Worm (Caenorhabditis elegans) whole organism, L4 larva: ENCODE data around the gene ZK370.4.
A peak's percentile ranks its signal among the peaks of the same experiment; 100 is the strongest.

ENCODE experiments used
- F26F4.8 ChIP-seq: fragments of 200-800 bp; sonication (Bioruptor generic); conservative IDR thresholded peaks from 2 replicates; pipeline ENCODE4 v1.3.6; 2022; ENCODE audit warnings: missing genetic modification characterization, missing compliant biosample characterization
- F37D6.2 ChIP-seq: sonication (generic microtip); optimal IDR thresholded peaks from 2 replicates; lab custom pipeline; 2016; ENCODE audit warnings: mild to moderate bottlenecking, missing genetic modification characterization, missing compliant biosample characterization
- F44E2.7 ChIP-seq: fragments of 200-800 bp; sonication (Bioruptor generic); IDR thresholded peaks from 2 replicates; pipeline ENCODE4 v2.1.2; 2022; ENCODE audit warnings: missing genetic modification characterization, missing compliant biosample characterization
- F49E8.2 ChIP-seq: sonication (generic microtip); optimal IDR thresholded peaks from 2 replicates; lab custom pipeline; 2016; ENCODE audit warnings: missing compliant biosample characterization, mild to moderate bottlenecking, missing genetic modification characterization, borderline replicate concordance
- T20F7.1 ChIP-seq: fragments of 200-800 bp; sonication (Bioruptor generic); optimal IDR thresholded peaks from 2 replicates; lab custom pipeline; 2018; ENCODE audit warnings: mild to moderate bottlenecking, missing genetic modification characterization, missing compliant biosample characterization
- T26A8.4 ChIP-seq: fragments of 200-800 bp; sonication (Bioruptor generic); IDR thresholded peaks from 2 replicates; pipeline ENCODE4 v1.3.6; 2022; ENCODE audit warnings: missing genetic modification characterization, missing compliant biosample characterization
- ZK337.2 ChIP-seq: fragments of 200-800 bp; sonication (Bioruptor generic); IDR thresholded peaks from 2 replicates; pipeline ENCODE4 v1.3.6; 2022; ENCODE audit warnings: missing genetic modification reagents, missing genetic modification characterization, missing compliant biosample characterization
- ZK546.5 ChIP-seq, 2 experiments: sonication (generic microtip); optimal IDR thresholded peaks; 2 replicates each; lab custom pipeline; 2017; ENCODE audit warnings: missing biosample characterization in 2 of 2, missing genetic modification characterization in 2 of 2
- aha-1 ChIP-seq: fragments of 150-350 bp; peaks from one replicate; lab custom pipeline; 2014; ENCODE audit warnings: missing biosample characterization, missing genetic modification characterization
- ama-1 ChIP-seq: fragments of 150-350 bp; optimal IDR thresholded peaks from 2 replicates; lab custom pipeline; 2014; ENCODE audit warnings: inconsistent platforms, mixed read lengths
- ceh-20 ChIP-seq: fragments of 200-800 bp; sonication (Bioruptor generic); IDR thresholded peaks from 2 replicates; pipeline ENCODE4 v1.3.6; 2022; ENCODE audit warnings: missing genetic modification reagents, missing genetic modification characterization, missing compliant biosample characterization
- ceh-44 ChIP-seq: fragments of 200-800 bp; sonication (Bioruptor generic); IDR thresholded peaks from 2 replicates; pipeline ENCODE4 v1.3.6; 2022; ENCODE audit warnings: missing genetic modification reagents, missing genetic modification characterization, missing compliant biosample characterization
- ceh-62 ChIP-seq: sonication (generic microtip); optimal IDR thresholded peaks from 2 replicates; lab custom pipeline; 2017; ENCODE audit warnings: missing biosample characterization, missing genetic modification characterization
- ces-1 ChIP-seq: fragments of 150-350 bp; sonication (generic microtip); optimal IDR thresholded peaks from 4 replicates; lab custom pipeline; 2014; ENCODE audit warnings: missing biosample characterization, missing genetic modification reagents, missing genetic modification characterization
- cey-2 ChIP-seq: sonication (generic microtip); optimal IDR thresholded peaks from 3 replicates; lab custom pipeline; 2017; ENCODE audit warnings: missing genetic modification characterization, mild to moderate bottlenecking, missing compliant biosample characterization, antibody characterized with exemption, borderline replicate concordance; ENCODE audit not compliant: insufficient read depth
- daf-16 ChIP-seq, 3 experiments: sonication (generic microtip); optimal IDR thresholded peaks; 2 replicates each; lab custom pipeline; 2016 to 2017; ENCODE audit warnings: missing genetic modification characterization in 3 of 3, missing genetic modification reagents in 3 of 3, mild to moderate bottlenecking in 2 of 3, missing compliant biosample characterization in 2 of 3, missing biosample characterization in 1 of 3, moderate library complexity in 1 of 3
- dmd-6 ChIP-seq: fragments of 200-800 bp; sonication (Bioruptor generic); IDR thresholded peaks from 2 replicates; pipeline ENCODE4 v1.3.6; 2022; ENCODE audit warnings: missing genetic modification reagents, missing genetic modification characterization, missing compliant biosample characterization
- dmd-8 ChIP-seq: fragments of 200-800 bp; sonication (Bioruptor generic); IDR thresholded peaks from 2 replicates; pipeline ENCODE4 v1.3.6; 2022; ENCODE audit warnings: missing genetic modification characterization, missing compliant biosample characterization
- dpl-1 ChIP-seq: fragments of 150-350 bp; optimal IDR thresholded peaks from 2 replicates; lab custom pipeline; 2014; ENCODE audit warnings: missing biosample characterization, missing genetic modification reagents, missing genetic modification characterization
- duxl-1 ChIP-seq: sonication (generic microtip); optimal IDR thresholded peaks from 2 replicates; lab custom pipeline; 2016; ENCODE audit warnings: mild to moderate bottlenecking, missing genetic modification characterization, moderate library complexity, missing compliant biosample characterization; ENCODE audit not compliant: poor library complexity
- dve-1 ChIP-seq: sonication (generic microtip); optimal IDR thresholded peaks from 2 replicates; lab custom pipeline; 2017; ENCODE audit warnings: antibody characterized with exemption, mild to moderate bottlenecking, missing genetic modification characterization, missing compliant biosample characterization; ENCODE audit not compliant: insufficient read depth
- fkh-10 ChIP-seq: fragments of 150-350 bp; optimal IDR thresholded peaks from 2 replicates; lab custom pipeline; 2014; ENCODE audit warnings: missing biosample characterization, missing genetic modification reagents, missing genetic modification characterization
- fos-1 ChIP-seq: fragments of 150-350 bp; optimal IDR thresholded peaks from 2 replicates; lab custom pipeline; 2014; ENCODE audit warnings: missing biosample characterization, missing genetic modification characterization
- hlh-11 ChIP-seq: fragments of 200-800 bp; sonication (Bioruptor generic); optimal IDR thresholded peaks from 2 replicates; lab custom pipeline; 2018; ENCODE audit warnings: mild to moderate bottlenecking, missing genetic modification characterization, missing compliant biosample characterization
- hlh-30 ChIP-seq: sonication (generic microtip); optimal IDR thresholded peaks from 2 replicates; lab custom pipeline; 2017; ENCODE audit warnings: antibody characterized with exemption, mild to moderate bottlenecking, missing genetic modification characterization, missing compliant biosample characterization; ENCODE audit not compliant: insufficient read depth
- lin-38 ChIP-seq: fragments of 200-800 bp; sonication (Bioruptor generic); IDR thresholded peaks from 2 replicates; pipeline ENCODE4 v1.3.6; 2022; ENCODE audit warnings: missing genetic modification reagents, missing genetic modification characterization, missing compliant biosample characterization
- lir-3 ChIP-seq: sonication (generic microtip); optimal IDR thresholded peaks from 2 replicates; lab custom pipeline; 2016; ENCODE audit warnings: mild to moderate bottlenecking, missing genetic modification characterization, missing compliant biosample characterization
- lsy-2 ChIP-seq, 2 experiments: fragments of 150-350 bp in 1 of 2; sonication (generic microtip) in 1 of 2; optimal IDR thresholded peaks; 2 replicates each; lab custom pipeline; 2014 to 2017; ENCODE audit warnings: missing biosample characterization in 2 of 2, missing genetic modification characterization in 2 of 2
- mdl-1 ChIP-seq, 2 experiments: fragments of 150-350 bp in 1 of 2; sonication (generic microtip) in 1 of 2; optimal IDR thresholded peaks; 2 replicates each; lab custom pipeline; 2014 to 2017; ENCODE audit warnings: missing biosample characterization in 2 of 2, missing genetic modification characterization in 2 of 2
- mep-1 ChIP-seq: fragments of 150-350 bp; sonication (generic microtip); optimal IDR thresholded peaks from 3 replicates; lab custom pipeline; 2014; ENCODE audit warnings: missing biosample characterization, missing genetic modification characterization
- mes-2 ChIP-seq: sonication (generic microtip); optimal IDR thresholded peaks from 2 replicates; lab custom pipeline; 2016; ENCODE audit warnings: missing genotype, mild to moderate bottlenecking, missing genetic modification characterization, missing compliant biosample characterization; ENCODE audit not compliant: poor library complexity, severe bottlenecking
- mxl-3 ChIP-seq: fragments of 200-800 bp; sonication (Bioruptor generic); optimal IDR thresholded peaks from 2 replicates; lab custom pipeline; 2018; ENCODE audit warnings: mild to moderate bottlenecking, missing genetic modification characterization, missing compliant biosample characterization
- nhr-111 ChIP-seq: fragments of 200-800 bp; sonication (Bioruptor generic); optimal IDR thresholded peaks from 2 replicates; lab custom pipeline; 2018; ENCODE audit warnings: mild to moderate bottlenecking, missing genetic modification characterization, missing compliant biosample characterization
- nhr-25 ChIP-seq: sonication (generic microtip); optimal IDR thresholded peaks from 2 replicates; lab custom pipeline; 2017; ENCODE audit warnings: missing genetic modification characterization, mild to moderate bottlenecking, missing compliant biosample characterization, antibody characterized with exemption, moderate library complexity, borderline replicate concordance; ENCODE audit not compliant: insufficient read depth
- nhr-28 ChIP-seq: fragments of 150-350 bp; optimal IDR thresholded peaks from 2 replicates; lab custom pipeline; 2014; ENCODE audit warnings: missing biosample characterization, missing genetic modification characterization
- nhr-48 ChIP-seq: sonication (generic microtip); optimal IDR thresholded peaks from 2 replicates; lab custom pipeline; 2016; ENCODE audit warnings: mild to moderate bottlenecking, missing genetic modification characterization, missing compliant biosample characterization
- nhr-76 ChIP-seq: fragments of 150-350 bp; optimal IDR thresholded peaks from 2 replicates; lab custom pipeline; 2014; ENCODE audit warnings: missing biosample characterization, missing genetic modification characterization
- nhr-77 ChIP-seq: fragments of 150-350 bp; optimal IDR thresholded peaks from 2 replicates; lab custom pipeline; 2014; ENCODE audit warnings: missing biosample characterization, missing genetic modification characterization
- php-3 ChIP-seq: fragments of 200-800 bp; sonication (Bioruptor generic); IDR thresholded peaks from 2 replicates; pipeline ENCODE4 v1.3.6; 2022; ENCODE audit warnings: missing genetic modification reagents, missing genetic modification characterization, missing compliant biosample characterization
- pqm-1 ChIP-seq: sonication (generic microtip); optimal IDR thresholded peaks from 2 replicates; lab custom pipeline; 2017; ENCODE audit warnings: missing biosample characterization, missing genetic modification characterization
- rbr-2 ChIP-seq: sonication (generic microtip); optimal IDR thresholded peaks from 2 replicates; lab custom pipeline; 2016; ENCODE audit warnings: missing genotype, missing genetic modification characterization, missing compliant biosample characterization
- snpc-4 ChIP-seq: fragments of 150-350 bp; optimal IDR thresholded peaks from 2 replicates; lab custom pipeline; 2014; ENCODE audit warnings: missing biosample characterization, missing genetic modification characterization
- zip-2 ChIP-seq: fragments of 150-350 bp; optimal IDR thresholded peaks from 2 replicates; lab custom pipeline; 2014; ENCODE audit warnings: missing biosample characterization, missing genetic modification characterization
- ztf-7 ChIP-seq: fragments of 150-350 bp; optimal IDR thresholded peaks from 2 replicates; lab custom pipeline; 2014; ENCODE audit warnings: missing biosample characterization, missing genetic modification characterization

Gene ZK370.4

ce11 chrIII:8741276-8741860 is 10.2 kb upstream of the ZK370.4 start, which contains the start of gene pdhk-2 (continued):
- TF ChIP-seq ZK337.2 (GFP tag; lab: Robert Waterston, UW) (0 out of 2 replicates have a peak, but pooled peaks have one; percentile 44), nhr-76 (tag; lab: Kevin White, UChicago) (no peak), ceh-62 (tag; lab: Kevin White, UChicago) (no peak), dve-1 (peak; percentile 97), fos-1 (tag; lab: Kevin White, UChicago) (no peak), T26A8.4 (peak; percentile 93), cey-2 (no peak), ces-1 (GFP tag; lab: Kevin White, UChicago) (no peak), mes-2 (tag; lab: Kevin White, UChicago) (peak; percentile 91), dmd-8 (GFP tag; lab: Robert Waterston, UW) (peak; percentile 61; the same call in 1 of the 2 replicates), nhr-111 (GFP tag; lab: Kevin White, UChicago) (no peak), nhr-48 (peak; percentile 90), F37D6.2 (tag; lab: Kevin White, UChicago) (peak; percentile 88), ceh-20 (GFP tag; lab: Robert Waterston, UW) (peak; percentile 90), dpl-1 (GFP tag; lab: Kevin White, UChicago) (peak; percentile 99), aha-1 (peak; percentile 92), F26F4.8 (GFP tag; lab: Robert Waterston, UW) (no peak), ceh-44 (0 out of 2 replicates have a peak, but pooled peaks have one; percentile 43), ztf-7 (tag; lab: Kevin White, UChicago) (peak; percentile 78), fkh-10 (GFP tag; lab: Kevin White, UChicago) (peak; percentile 59), ama-1 (lab: Kevin White, UChicago) (peak; percentile 81), php-3 (GFP tag; lab: Robert Waterston, UW) (0 out of 2 replicates have a peak, but pooled peaks have one; percentile 57), duxl-1 (tag; lab: Kevin White, UChicago) (peak; percentile 86)
- TF ChIP-seq, all 104 proteins: peak for 64

ce11 chrIII:8739786-8740185 is 8.6 kb upstream of the ZK370.4 start:
- TF ChIP-seq mes-2 (tag; lab: Kevin White, UChicago) (peak; percentile 49), hlh-30 (peak; percentile 21), aha-1 (peak; percentile 67), ceh-20 (GFP tag; lab: Robert Waterston, UW) (0 out of 2 replicates have a peak, but pooled peaks have one; percentile 9), F44E2.7 (GFP tag; lab: Robert Waterston, UW) (no peak), F49E8.2 (tag; lab: Kevin White, UChicago) (no peak), lir-3 (tag; lab: Kevin White, UChicago) (no peak), dmd-6 (GFP tag; lab: Robert Waterston, UW) (0 out of 2 replicates have a peak, but pooled peaks have one; percentile 9), hlh-11 (tag; lab: Kevin White, UChicago) (peak; percentile 47), mep-1 (tag; lab: Kevin White, UChicago) (peak; percentile 15), ZK546.5 (tag; optimal IDR thresholded peaks at IDR 0.05; lab: Kevin White, UChicago) (no peak), mdl-1 (tag; optimal IDR thresholded peaks at IDR 0.05; lab: Kevin White, UChicago) (no peak), dmd-8 (GFP tag; lab: Robert Waterston, UW) (no peak), T26A8.4 (no peak), lin-38 (0 out of 2 replicates have a peak, but pooled peaks have one; percentile 10), rbr-2 (tag; lab: Kevin White, UChicago) (no peak)

DNA sequence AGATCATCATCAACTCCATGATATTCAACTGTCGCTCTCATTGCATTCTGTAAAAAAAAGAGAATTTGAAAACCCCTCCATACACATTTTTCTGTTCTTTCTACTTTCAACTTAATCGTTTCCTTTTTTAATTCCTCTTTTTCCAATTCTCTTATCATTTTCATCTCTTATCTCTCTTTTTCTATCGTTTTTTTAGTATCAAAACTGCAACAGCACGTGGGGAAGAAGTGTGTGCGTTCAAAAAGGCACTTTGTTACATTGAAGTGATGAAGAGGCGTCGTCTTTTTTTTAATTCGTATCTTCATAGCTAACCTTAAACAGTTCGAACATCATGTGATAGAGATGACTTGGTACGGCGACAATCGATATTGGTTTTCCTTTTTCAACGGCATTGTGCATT is 7.9 kb upstream of the ZK370.4 start:
- TF ChIP-seq zip-2 (tag; lab: Kevin White, UChicago) (no peak), lsy-2 (tag; optimal IDR thresholded peaks at IDR 0.05; lab: Kevin White, UChicago) (peak in 1 of 2 experiments; percentile 72), T20F7.1 (GFP tag; lab: Kevin White, UChicago) (peak; percentile 62), cey-2 (peak; percentile 90), hlh-30 (peak; percentile 90), mep-1 (tag; lab: Kevin White, UChicago) (peak; percentile 72), snpc-4 (tag; lab: Kevin White, UChicago) (no peak), nhr-28 (tag; lab: Kevin White, UChicago) (peak; percentile 95), dpl-1 (GFP tag; lab: Kevin White, UChicago) (peak; percentile 50), daf-16 (GFP tag; optimal IDR thresholded peaks at IDR 0.05; lab: Kevin White, UChicago) (no peak), daf-16 (tag; optimal IDR thresholded peaks at IDR 0.05; lab: Kevin White, UChicago) (peak; percentile 31), nhr-48 (peak; percentile 94), aha-1 (peak; percentile 84), nhr-77 (peak; percentile 93), mes-2 (tag; lab: Kevin White, UChicago) (peak; percentile 44), hlh-11 (tag; lab: Kevin White, UChicago) (peak; percentile 91), mdl-1 (tag; optimal IDR thresholded peaks at IDR 0.05; lab: Kevin White, UChicago) (peak; percentile 69 to 97), nhr-25 (no peak), pqm-1 (tag; lab: Kevin White, UChicago) (peak; percentile 93), mxl-3 (GFP tag; lab: Kevin White, UChicago) (peak; percentile 97)
